Fruit fly (Drosophila melanogaster) whole organism, embryonic: ENCODE results near the gene Vha68-1.

Experiments
- Bteb2 ChIP-seq: fragments of 200-800 bp; sonication (Bioruptor generic); optimal IDR thresholded peaks from 2 replicates; lab custom pipeline; 2016; ENCODE audit warnings: missing biosample characterization, missing genetic modification characterization
- C15 ChIP-seq: fragments of 200-800 bp; sonication (Bioruptor generic); IDR thresholded peaks from 3 replicates; pipeline ENCODE4 v1.3.6; 2022; ENCODE audit warnings: missing biosample characterization, missing genetic modification characterization
- CG10366 ChIP-seq: fragments of 200-800 bp; sonication (Bioruptor generic); IDR thresholded peaks from 2 replicates; pipeline ENCODE4 v1.3.6; 2022; ENCODE audit warnings: missing biosample characterization, missing genetic modification characterization
- CG11398 ChIP-seq: fragments of 200-800 bp; sonication (Bioruptor generic); optimal IDR thresholded peaks from 2 replicates; lab custom pipeline; 2016; ENCODE audit warnings: missing biosample characterization, missing genetic modification characterization
- CG11560 ChIP-seq: fragments of 200-800 bp; sonication (Bioruptor generic); IDR thresholded peaks from 3 replicates; pipeline ENCODE4 v1.3.6; 2022; ENCODE audit warnings: missing biosample characterization, missing genetic modification characterization
- CG12659 ChIP-seq: fragments of 200-800 bp; sonication (Bioruptor generic); optimal IDR thresholded peaks from 3 replicates; lab custom pipeline; 2017; ENCODE audit warnings: mild to moderate bottlenecking, missing biosample characterization, missing genetic modification reagents, missing genetic modification characterization
- CG12769 ChIP-seq: fragments of 200-800 bp; sonication (Bioruptor generic); optimal IDR thresholded peaks from 2 replicates; lab custom pipeline; 2019; ENCODE audit warnings: missing biosample characterization, mild to moderate bottlenecking, missing genetic modification characterization, moderate library complexity
- CG12942 ChIP-seq: fragments of 200-800 bp; sonication (Bioruptor generic); optimal IDR thresholded peaks from 3 replicates; lab custom pipeline; 2016; ENCODE audit warnings: missing biosample characterization, missing genetic modification characterization
- CG13775 ChIP-seq: fragments of 200-800 bp; sonication (Bioruptor generic); optimal IDR thresholded peaks from 3 replicates; lab custom pipeline; 2017; ENCODE audit warnings: missing biosample characterization, mild to moderate bottlenecking, missing genetic modification characterization
- CG14050 ChIP-seq: fragments of 200-800 bp; sonication (Bioruptor generic); IDR thresholded peaks from 3 replicates; pipeline ENCODE4 v1.3.6; 2022; ENCODE audit warnings: missing biosample characterization, missing genetic modification characterization
- CG15514 ChIP-seq: fragments of 200-800 bp; sonication (Bioruptor generic); optimal IDR thresholded peaks from 3 replicates; lab custom pipeline; 2017; ENCODE audit warnings: missing biosample characterization, missing genetic modification characterization, mild to moderate bottlenecking, moderate library complexity, missing genetic modification reagents
- CG17328 ChIP-seq: fragments of 200-800 bp; sonication (Bioruptor generic); IDR thresholded peaks from 2 replicates; pipeline ENCODE4 v1.3.6; 2022; ENCODE audit warnings: missing biosample characterization, missing genetic modification characterization
- CG1832 ChIP-seq: fragments of 200-800 bp; sonication (Bioruptor generic); optimal IDR thresholded peaks from 2 replicates; lab custom pipeline; 2017; ENCODE audit warnings: missing biosample characterization, mild to moderate bottlenecking, missing genetic modification characterization, inconsistent platforms
- CG2120 ChIP-seq: fragments of 200-800 bp; sonication (Bioruptor generic); optimal IDR thresholded peaks from 3 replicates; lab custom pipeline; 2016; ENCODE audit warnings: missing biosample characterization, missing genetic modification characterization
- CG31441 ChIP-seq: fragments of 200-800 bp; sonication (Bioruptor generic); IDR thresholded peaks from 2 replicates; pipeline ENCODE4 v1.3.6; 2022; ENCODE audit warnings: missing biosample characterization, missing genetic modification characterization
- CG3281 ChIP-seq: fragments of 200-800 bp; sonication (Bioruptor generic); optimal IDR thresholded peaks from 3 replicates; lab custom pipeline; 2017; ENCODE audit warnings: missing biosample characterization, mild to moderate bottlenecking, missing genetic modification characterization
- CG43689 ChIP-seq: fragments of 200-800 bp; sonication (Bioruptor generic); IDR thresholded peaks from 2 replicates; pipeline ENCODE4 v1.3.6; 2022; ENCODE audit warnings: missing biosample characterization, missing genetic modification characterization
- CG4730 ChIP-seq: fragments of 200-800 bp; sonication (Bioruptor generic); IDR thresholded peaks from 2 replicates; pipeline ENCODE4 v1.3.6; 2022; ENCODE audit warnings: missing biosample characterization, missing genetic modification characterization
- CG6765 ChIP-seq: fragments of 200-800 bp; sonication (Bioruptor generic); optimal IDR thresholded peaks from 3 replicates; lab custom pipeline; 2017; ENCODE audit warnings: missing biosample characterization, mild to moderate bottlenecking, missing genetic modification characterization
- CG7271 ChIP-seq: fragments of 200-800 bp; sonication (Bioruptor generic); optimal IDR thresholded peaks from 2 replicates; lab custom pipeline; 2018; ENCODE audit warnings: missing biosample characterization, mild to moderate bottlenecking, missing genetic modification characterization, moderate library complexity
- CG9727 ChIP-seq: fragments of 200-800 bp; sonication (Bioruptor generic); optimal IDR thresholded peaks from 3 replicates; lab custom pipeline; 2017; ENCODE audit warnings: missing biosample characterization, mild to moderate bottlenecking, missing genetic modification characterization
- Dfd ChIP-seq, 2 experiments: fragments of >200 bp; optimal IDR thresholded peaks; 2 replicates each; lab custom pipeline; 2017; ENCODE audit warnings: missing biosample characterization in 2 of 2, missing genetic modification characterization in 2 of 2
- E2f2 ChIP-seq: fragments of 200-800 bp; sonication (Bioruptor generic); IDR thresholded peaks from 2 replicates; pipeline ENCODE4 v1.3.6; 2022; ENCODE audit warnings: missing biosample characterization, missing genetic modification characterization
- H2.0 ChIP-seq: fragments of 200-800 bp; sonication (Bioruptor generic); IDR thresholded peaks from 2 replicates; pipeline ENCODE4 v1.3.6; 2022; ENCODE audit warnings: missing biosample characterization, missing genetic modification characterization
- Hand ChIP-seq: fragments of 200-800 bp; sonication (Bioruptor generic); optimal IDR thresholded peaks from 2 replicates; lab custom pipeline; 2017; ENCODE audit warnings: mild to moderate bottlenecking, missing biosample characterization, missing genetic modification reagents, missing genetic modification characterization
- HmgZ ChIP-seq: fragments of 200-800 bp; sonication (Bioruptor generic); optimal IDR thresholded peaks from 2 replicates; lab custom pipeline; 2018; ENCODE audit warnings: missing biosample characterization, mild to moderate bottlenecking, missing genetic modification characterization
- Hr3 ChIP-seq: fragments of 200-800 bp; sonication (Bioruptor generic); optimal IDR thresholded peaks from 3 replicates; lab custom pipeline; 2016; ENCODE audit warnings: missing biosample characterization, missing genetic modification characterization
- Med ChIP-seq: fragments of 200-800 bp; sonication (Bioruptor generic); peaks from one replicate; lab custom pipeline; 2016; ENCODE audit warnings: missing biosample characterization, missing genetic modification characterization, mild to moderate bottlenecking, inconsistent platforms, moderate library complexity
- bab2 ChIP-seq: fragments of 200-800 bp; sonication (Bioruptor generic); optimal IDR thresholded peaks from 2 replicates; lab custom pipeline; 2016; ENCODE audit warnings: missing biosample characterization, missing genetic modification characterization
- caup ChIP-seq: fragments of 200-800 bp; sonication (Bioruptor generic); optimal IDR thresholded peaks from 3 replicates; lab custom pipeline; 2017; ENCODE audit warnings: missing biosample characterization, mild to moderate bottlenecking, missing genetic modification characterization, moderate library complexity; ENCODE audit not compliant: severe bottlenecking
- chm ChIP-seq: fragments of 200-800 bp; sonication (Bioruptor generic); IDR thresholded peaks from 2 replicates; pipeline ENCODE4 v1.3.6; 2022; ENCODE audit warnings: missing biosample characterization, missing genetic modification characterization
- crol ChIP-seq: fragments of 200-800 bp; sonication (Bioruptor generic); IDR thresholded peaks from 2 replicates; pipeline ENCODE4 v1.3.6; 2022; ENCODE audit warnings: missing biosample characterization, missing genetic modification characterization
- dimm ChIP-seq: fragments of 200-800 bp; sonication (Bioruptor generic); IDR thresholded peaks from 2 replicates; pipeline ENCODE4 v1.3.6; 2022; ENCODE audit warnings: missing biosample characterization, missing genetic modification characterization
- esg ChIP-seq: fragments of 200-800 bp; sonication (Bioruptor generic); conservative IDR thresholded peaks from 2 replicates; pipeline ENCODE4 v1.3.6; 2022; ENCODE audit warnings: missing biosample characterization, missing genetic modification characterization
- fd3F ChIP-seq: fragments of 200-800 bp; sonication (Bioruptor generic); optimal IDR thresholded peaks from 2 replicates; lab custom pipeline; 2018; ENCODE audit warnings: missing biosample characterization, mild to moderate bottlenecking, missing genetic modification characterization, moderate library complexity
- fu2 ChIP-seq: fragments of 200-800 bp; sonication (Bioruptor generic); optimal IDR thresholded peaks from 2 replicates; lab custom pipeline; 2016; ENCODE audit warnings: missing biosample characterization, missing genetic modification characterization
- grau ChIP-seq: fragments of 200-800 bp; optimal IDR thresholded peaks from 3 replicates; lab custom pipeline; 2019; ENCODE audit warnings: missing biosample characterization, mild to moderate bottlenecking, missing genetic modification characterization, moderate library complexity
- inv ChIP-seq: fragments of 200-800 bp; sonication (Bioruptor generic); IDR thresholded peaks from 2 replicates; pipeline ENCODE4 v1.3.6; 2022; ENCODE audit warnings: missing biosample characterization, missing genetic modification characterization; ENCODE audit not compliant: partially characterized antibody
- jigr1 ChIP-seq: fragments of 200-800 bp; sonication (Bioruptor generic); IDR thresholded peaks from 3 replicates; pipeline ENCODE4 v1.3.6; 2022; ENCODE audit warnings: missing biosample characterization, missing genetic modification characterization
- kay ChIP-seq: fragments of 200-800 bp; sonication (Bioruptor generic); optimal IDR thresholded peaks from 2 replicates; lab custom pipeline; 2016; ENCODE audit warnings: missing biosample characterization, missing genetic modification characterization
- lilli ChIP-seq: fragments of 200-800 bp; sonication (Bioruptor generic); optimal IDR thresholded peaks from 3 replicates; lab custom pipeline; 2016; ENCODE audit warnings: missing biosample characterization, missing genetic modification characterization
- pho ChIP-seq: fragments of 200-800 bp; sonication (Bioruptor generic); optimal IDR thresholded peaks from 2 replicates; lab custom pipeline; 2016; ENCODE audit warnings: missing biosample characterization, missing genetic modification characterization
- pum ChIP-seq: fragments of 200-800 bp; sonication (Bioruptor generic); optimal IDR thresholded peaks from 2 replicates; lab custom pipeline; 2016; ENCODE audit warnings: missing biosample characterization, missing genetic modification characterization
- rib ChIP-seq: fragments of 200-800 bp; sonication (Bioruptor generic); IDR thresholded peaks from 2 replicates; pipeline ENCODE4 v1.3.6; 2022; ENCODE audit warnings: missing biosample characterization, missing genetic modification characterization
- run ChIP-seq: fragments of 200-800 bp; sonication (Bioruptor generic); optimal IDR thresholded peaks from 3 replicates; lab custom pipeline; 2018; ENCODE audit warnings: missing biosample characterization, mild to moderate bottlenecking, missing genetic modification characterization
- sim ChIP-seq: fragments of 200-800 bp; sonication (Bioruptor generic); IDR thresholded peaks from 2 replicates; pipeline ENCODE4 v1.3.6; 2022; ENCODE audit warnings: missing biosample characterization, missing genetic modification characterization
- slou ChIP-seq: fragments of 200-800 bp; sonication (Bioruptor generic); optimal IDR thresholded peaks from 3 replicates; lab custom pipeline; 2016; ENCODE audit warnings: missing biosample characterization, missing genetic modification characterization
- tio ChIP-seq: fragments of 200-800 bp; sonication (Bioruptor generic); optimal IDR thresholded peaks from 2 replicates; lab custom pipeline; 2017; ENCODE audit warnings: missing biosample characterization, missing genetic modification characterization, inconsistent platforms
- trem ChIP-seq: fragments of 200-800 bp; optimal IDR thresholded peaks from 3 replicates; lab custom pipeline; 2019; ENCODE audit warnings: missing biosample characterization, mild to moderate bottlenecking, missing genetic modification characterization, moderate library complexity
- vfl ChIP-seq: fragments of 200-800 bp; sonication (Bioruptor generic); optimal IDR thresholded peaks from 2 replicates; lab custom pipeline; 2016; ENCODE audit warnings: missing biosample characterization, missing genetic modification characterization
- vvl ChIP-seq: fragments of 200-800 bp; sonication (Bioruptor generic); IDR thresholded peaks from 2 replicates; pipeline ENCODE4 v1.3.6; 2022; ENCODE audit warnings: missing biosample characterization, missing genetic modification characterization
- zfh2 ChIP-seq: fragments of 200-800 bp; sonication (Bioruptor generic); optimal IDR thresholded peaks from 2 replicates; lab custom pipeline; 2016; ENCODE audit warnings: missing biosample characterization, missing genetic modification characterization

Vha68-1 gene

dm6 chr2L:12974045-12974539 is 29.8 kb downstream of the Vha68-1 start, which contains the start of gene Vha68-2 (continued):
- TF ChIP-seq CG2120 (GFP tag; lab: Kevin White, UChicago) (peak; percentile 67), CG1832 (peak; percentile 44), vfl (GFP tag; lab: Kevin White, UChicago) (peak; percentile 24), inv (peak; percentile 26; the same call in 1 of the 2 replicates), chm (GFP tag; lab: Robert Waterston, UW) (0 out of 2 replicates have a peak, but pooled peaks have one; percentile 49), kay (no peak), vvl (GFP tag; lab: Robert Waterston, UW) (peak; percentile 79), sim (GFP tag; lab: Robert Waterston, UW) (no peak), jigr1 (GFP tag; lab: Robert Waterston, UW) (no peak), trem (no peak), CG11560 (tag; lab: Robert Waterston, UW) (peak; percentile 95), pum (GFP tag; lab: Kevin White, UChicago) (peak; percentile 45), CG6765 (GFP tag; lab: Kevin White, UChicago) (no peak), E2f2 (GFP tag; lab: Robert Waterston, UW) (peak; percentile 48), CG12659 (GFP tag; lab: Kevin White, UChicago) (peak; percentile 86), lilli (GFP tag; lab: Kevin White, UChicago) (peak; percentile 47), CG9727 (GFP tag; lab: Kevin White, UChicago) (peak; percentile 11), CG31441 (GFP tag; lab: Robert Waterston, UW) (no peak), CG7271 (tag; lab: Kevin White, UChicago) (no peak), crol (GFP tag; lab: Robert Waterston, UW) (peak; percentile 73), CG12942 (no peak), CG11398 (GFP tag; lab: Kevin White, UChicago) (peak; percentile 35), run (tag; lab: Kevin White, UChicago) (no peak), CG10366 (GFP tag; lab: Robert Waterston, UW) (peak; percentile 58), grau (tag; lab: Kevin White, UChicago) (peak; percentile 55), Med (GFP tag; lab: Kevin White, UChicago) (peak; percentile 87), bab2 (GFP tag; lab: Kevin White, UChicago) (peak; percentile 57), CG4730 (no peak), HmgZ (tag; lab: Kevin White, UChicago) (peak; percentile 76), CG12769 (peak; percentile 57), Hr3 (GFP tag; lab: Kevin White, UChicago) (no peak), Bteb2 (GFP tag; lab: Kevin White, UChicago) (peak; percentile 50), Hand (GFP tag; lab: Kevin White, UChicago) (peak; percentile 56), caup (GFP tag; lab: Kevin White, UChicago) (peak; percentile 61), pho (GFP tag; lab: Kevin White, UChicago) (peak; percentile 10), fu2 (GFP tag; lab: Kevin White, UChicago) (peak; percentile 14), H2.0 (GFP tag; lab: Robert Waterston, UW) (peak; percentile 56), CG15514 (GFP tag; lab: Kevin White, UChicago) (peak; percentile 84), Dfd (GFP tag; optimal IDR thresholded peaks at IDR 0.05; lab: Kevin White, UChicago) (no peak), CG17328 (GFP tag; lab: Robert Waterston, UW) (peak; percentile 57), C15 (GFP tag; lab: Robert Waterston, UW) (no peak), CG14050 (GFP tag; lab: Robert Waterston, UW) (peak; percentile 20; the same call in 1 of the 3 replicates), tio (GFP tag; lab: Kevin White, UChicago) (no peak), CG13775 (GFP tag; lab: Kevin White, UChicago) (peak; percentile 44), esg (GFP tag; lab: Robert Waterston, UW) (no peak), dimm (GFP tag; lab: Robert Waterston, UW) (no peak), rib (GFP tag; lab: Robert Waterston, UW) (0 out of 2 replicates have a peak, but pooled peaks have one; percentile 24), CG3281 (no peak), zfh2 (GFP tag; lab: Kevin White, UChicago) (peak; percentile 67), slou (GFP tag; lab: Kevin White, UChicago) (no peak), fd3F (GFP tag; lab: Kevin White, UChicago) (peak; percentile 47), CG43689 (GFP tag; lab: Robert Waterston, UW) (no peak)
